Worm (Caenorhabditis elegans): ENCODE results near the gene srlf-13.

ce11 chrIV:10894255-10894654 is 2.2 kb downstream of the srlf-13 start, which contains the start of gene srlf-14:
- no peak for TF ChIP-seq Y48G9A.11 (GFP tag; IDR thresholded peaks at IDR 0.05)
- TF ChIP-seq nhr-11 (tag; optimal IDR thresholded peaks at IDR 0.05), result no peak
- TF ChIP-seq ceh-82 (tag; optimal IDR thresholded peaks at IDR 0.05), result no peak
- TF ChIP-seq mdt-29 (GFP tag; IDR thresholded peaks at IDR 0.05), result no peak
- no peak for TF ChIP-seq ztf-11 (tag; optimal IDR thresholded peaks at IDR 0.05)
- no peak for TF ChIP-seq unc-39 (tag; optimal IDR thresholded peaks at IDR 0.05)
- TF ChIP-seq zip-11 (GFP tag; IDR thresholded peaks at IDR 0.05), result no peak
